Worm (Caenorhabditis elegans): ENCODE measurements around the gene tbx-36.

Gene tbx-36

DNA sequence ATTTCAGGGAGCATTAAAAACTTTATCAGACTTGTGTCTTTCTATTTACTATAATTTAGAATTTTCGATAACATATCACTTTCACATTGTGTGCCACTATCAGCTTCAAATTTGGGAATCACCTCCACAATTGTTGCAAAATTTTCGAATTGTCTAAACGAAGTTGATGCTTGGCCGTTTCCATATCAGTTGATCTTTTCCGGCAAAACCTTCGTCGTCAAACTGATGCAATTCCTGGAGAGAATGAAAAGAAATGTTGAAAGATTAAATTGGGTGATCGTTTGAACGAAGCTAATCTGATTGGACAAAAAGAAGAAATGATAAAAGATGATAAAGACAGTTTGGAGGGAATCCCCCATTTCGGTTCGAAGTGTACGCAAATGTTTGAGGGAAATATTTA, 5.2 kb downstream of the tbx-36 start (continued):
- TF ChIP-seq ztf-22 (GFP tag; optimal IDR thresholded peaks at IDR 0.05) (peak; percentile 71), F37B4.10 (GFP tag; IDR thresholded peaks at IDR 0.05) (no peak), cebp-1 (GFP tag; IDR thresholded peaks at IDR 0.05) (peak; percentile 63), cebp-1 (tag; optimal IDR thresholded peaks at IDR 0.05) (peak; percentile 65), hrde-1 (tag; optimal IDR thresholded peaks at IDR 0.05; ENCODE audit: borderline replicate concordance) (peak; percentile 16), ztf-28 (GFP tag; IDR thresholded peaks at IDR 0.05) (no peak), Y95B8A.8 (GFP tag; IDR thresholded peaks at IDR 0.05) (no peak), lsl-1 (GFP tag; optimal IDR thresholded peaks at IDR 0.05) (no peak), Y79H2A.3 (GFP tag; conservative IDR thresholded peaks at IDR 0.05) (0 out of 2 replicates have a peak, but pooled peaks have one; percentile 54), attf-5 (GFP tag; optimal IDR thresholded peaks at IDR 0.05) (no peak), aptf-2 (GFP tag; conservative IDR thresholded peaks at IDR 0.05) (no peak), C06A6.2 (GFP tag; conservative IDR thresholded peaks at IDR 0.05) (peak; percentile 63; the same call in 1 of the 2 replicates), ama-1 (optimal IDR thresholded peaks at IDR 0.05) (peak; percentile 64), ama-1 (GFP tag; optimal IDR thresholded peaks at IDR 0.05) (peak in 1 of 2 experiments; percentile 24), nfya-1 (tag; optimal IDR thresholded peaks at IDR 0.05; ENCODE audit: borderline replicate concordance, insufficient read depth) (no peak), nhr-120 (GFP tag; IDR thresholded peaks at IDR 0.05) (no peak), F22D6.2 (tag; optimal IDR thresholded peaks at IDR 0.05) (no peak), madf-10 (tag; optimal IDR thresholded peaks at IDR 0.05) (peak; percentile 70), chd-7 (tag; optimal IDR thresholded peaks at IDR 0.05) (peak; percentile 79), sea-2 (GFP tag; IDR thresholded peaks at IDR 0.05) (no peak)

DNA sequence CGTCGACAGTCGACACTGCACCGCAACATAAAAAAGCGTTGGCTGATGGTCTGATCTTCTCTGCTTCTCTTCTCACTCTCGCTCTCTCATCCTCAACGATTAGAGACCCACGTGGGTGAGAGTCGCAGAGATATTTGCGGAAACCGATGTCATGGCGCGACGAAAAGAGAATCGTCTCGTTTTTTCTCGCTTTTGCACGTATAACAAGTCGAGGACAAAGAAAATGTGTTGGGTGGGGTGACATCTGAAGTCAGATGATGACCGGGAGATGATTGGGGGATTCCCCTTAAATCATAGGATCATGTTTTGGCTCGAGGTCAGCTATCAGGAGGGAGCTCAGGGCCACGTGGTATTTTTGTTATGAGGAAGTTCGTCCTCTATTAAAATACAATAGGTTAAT, 6.0 kb downstream of the tbx-36 start:
- no peak for TF ChIP-seq F49E8.2 (tag; optimal IDR thresholded peaks at IDR 0.05; ENCODE audit: insufficient read depth)
- TF ChIP-seq snpc-3.4 (tag; optimal IDR thresholded peaks at IDR 0.05), result no peak
- no peak for TF ChIP-seq unc-62 (GFP tag; optimal IDR thresholded peaks at IDR 0.05)
- TF ChIP-seq T26A5.8 (tag; optimal IDR thresholded peaks at IDR 0.05), result no peak
- peak; percentile 93 for TF ChIP-seq K11D2.4 (GFP tag; IDR thresholded peaks at IDR 0.05)
- TF ChIP-seq tbx-9 (tag; optimal IDR thresholded peaks at IDR 0.05; ENCODE audit: borderline replicate concordance), result no peak
- TF ChIP-seq snpc-4 (GFP tag; optimal IDR thresholded peaks at IDR 0.05), result no peak
- TF ChIP-seq snpc-4 (tag; optimal IDR thresholded peaks at IDR 0.05), result peak in 1 of 4 experiments; percentile 44
- TF ChIP-seq aptf-3 (GFP tag; IDR thresholded peaks at IDR 0.05), result no peak
- peak; percentile 93 for TF ChIP-seq attf-5 (GFP tag; optimal IDR thresholded peaks at IDR 0.05)
- no peak for TF ChIP-seq B0261.1 (tag; optimal IDR thresholded peaks at IDR 0.05)
- no peak for TF ChIP-seq madf-6 (GFP tag; IDR thresholded peaks at IDR 0.05)
- peak; percentile 94 for TF ChIP-seq chd-7 (tag; optimal IDR thresholded peaks at IDR 0.05)
- peak; percentile 82 for TF ChIP-seq K12H6.12 (tag; optimal IDR thresholded peaks at IDR 0.05)
- peak; percentile 29; the same call in 1 of the 2 replicates for TF ChIP-seq egrh-3 (GFP tag; IDR thresholded peaks at IDR 0.05)
- no peak for TF ChIP-seq him-1 (tag; optimal IDR thresholded peaks at IDR 0.05)
- TF ChIP-seq sptf-2 (GFP tag; optimal IDR thresholded peaks at IDR 0.05), result no peak
- TF ChIP-seq F39B2.1 (GFP tag; IDR thresholded peaks at IDR 0.05), result no peak
- peak; percentile 97 for TF ChIP-seq somi-1 (GFP tag; optimal IDR thresholded peaks at IDR 0.05)
- TF ChIP-seq ets-4 (GFP tag; optimal IDR thresholded peaks at IDR 0.05), result peak; percentile 16
- TF ChIP-seq let-526 (GFP tag; IDR thresholded peaks at IDR 0.05), result peak; percentile 74; the same call in 1 of the 2 replicates
- peak; percentile 73 for TF ChIP-seq dpff-1 (tag; optimal IDR thresholded peaks at IDR 0.05)
- no peak for TF ChIP-seq lsl-1 (GFP tag; optimal IDR thresholded peaks at IDR 0.05)
- TF ChIP-seq F22D6.2 (tag; optimal IDR thresholded peaks at IDR 0.05), result peak; percentile 80
- TF ChIP-seq ztf-26 (tag; optimal IDR thresholded peaks at IDR 0.05), result peak; percentile 97
- TF ChIP-seq lsy-27 (tag; optimal IDR thresholded peaks at IDR 0.05; ENCODE audit: borderline replicate concordance, insufficient read depth), result no peak
- TF ChIP-seq akir-1 (GFP tag; optimal IDR thresholded peaks at IDR 0.05), result peak; percentile 32
- TF ChIP-seq tbp1 (GFP tag; optimal IDR thresholded peaks at IDR 0.05), result peak; percentile 64
- peak; percentile 93 for TF ChIP-seq atf-7 (tag; optimal IDR thresholded peaks at IDR 0.05)
- TF ChIP-seq F57C9.4 (tag; optimal IDR thresholded peaks at IDR 0.05), result no peak
- TF ChIP-seq D2030.7 (GFP tag; IDR thresholded peaks at IDR 0.05), result no peak
- 0 out of 2 replicates have a peak, but pooled peaks have one; percentile 10 for TF ChIP-seq Y67H2A.10 (GFP tag; conservative IDR thresholded peaks at IDR 0.05)
- peak; percentile 67 for TF ChIP-seq cebp-1 (GFP tag; IDR thresholded peaks at IDR 0.05)
- peak; percentile 86 for TF ChIP-seq cebp-1 (tag; optimal IDR thresholded peaks at IDR 0.05)

Data from whole organism, young adult.